Fruit fly (Drosophila melanogaster) whole organism: ENCODE measurements around the gene His3.3B.

Experiments
- CG8478 ChIP-seq: fragments of >200 bp; optimal IDR thresholded peaks from 2 replicates; lab custom pipeline; 2018; ENCODE audit warnings: inconsistent platforms
- Dll ChIP-seq: fragments of >200 bp; optimal IDR thresholded peaks from 2 replicates; lab custom pipeline; 2017
- EcR ChIP-seq, 2 experiments: fragments of >200 bp; optimal IDR thresholded peaks; 2 replicates each; lab custom pipeline; 2017; ENCODE audit warnings: missing biosample characterization in 2 of 2, missing genetic modification characterization in 2 of 2, missing genetic modification reagents in 2 of 2
- pan ChIP-seq: fragments of >200 bp; optimal IDR thresholded peaks from 2 replicates; lab custom pipeline; 2017
- psq ChIP-seq: fragments of >200 bp; optimal IDR thresholded peaks from 2 replicates; lab custom pipeline; 2017
- usp ChIP-seq: fragments of >200 bp; optimal IDR thresholded peaks from 2 replicates; lab custom pipeline; 2017; ENCODE audit warnings: missing biosample characterization, missing genetic modification characterization, mixed read lengths

dm6 chrX:9122492-9122891 is 34.0 kb downstream of the His3.3B start:
- no peak for TF ChIP-seq Dll
- TF ChIP-seq pan (lab: Kevin White, UChicago) = no peak
- no peak for TF ChIP-seq psq (lab: Kevin White, UChicago)
- no peak for TF ChIP-seq CG8478
- TF ChIP-seq usp (GFP tag; lab: Kevin White, UChicago) = no peak
- TF ChIP-seq EcR (GFP tag; optimal IDR thresholded peaks at IDR 0.05; lab: Kevin White, UChicago) = no peak
